Fruit fly (Drosophila melanogaster) whole organism: ENCODE results near the gene CG3568.

Experiments used
- CG8478 ChIP-seq: fragments of >200 bp; optimal IDR thresholded peaks from 2 replicates; lab custom pipeline; 2018; ENCODE audit warnings: inconsistent platforms
- Dll ChIP-seq: fragments of >200 bp; optimal IDR thresholded peaks from 2 replicates; lab custom pipeline; 2017
- EcR ChIP-seq, 2 experiments: fragments of >200 bp; optimal IDR thresholded peaks; 2 replicates each; lab custom pipeline; 2017; ENCODE audit warnings: missing biosample characterization in 2 of 2, missing genetic modification characterization in 2 of 2, missing genetic modification reagents in 2 of 2
- pan ChIP-seq: fragments of >200 bp; optimal IDR thresholded peaks from 2 replicates; lab custom pipeline; 2017
- psq ChIP-seq: fragments of >200 bp; optimal IDR thresholded peaks from 2 replicates; lab custom pipeline; 2017
- usp ChIP-seq: fragments of >200 bp; optimal IDR thresholded peaks from 2 replicates; lab custom pipeline; 2017; ENCODE audit warnings: missing biosample characterization, missing genetic modification characterization, mixed read lengths

Gene CG3568

dm6 chrX:4581769-4582168 is 39.3 kb downstream of the CG3568 start:
- TF ChIP-seq EcR (GFP tag; optimal IDR thresholded peaks at IDR 0.05; lab: Kevin White, UChicago) (no peak), CG8478 (lab: Kevin White, UChicago) (no peak), Dll (lab: Kevin White, UChicago) (no peak), psq (lab: Kevin White, UChicago) (no peak), pan (no peak), usp (GFP tag; lab: Kevin White, UChicago) (no peak)

dm6 chrX:4582422-4582821 is 40.0 kb downstream of the CG3568 start:
- TF ChIP-seq psq (lab: Kevin White, UChicago): no peak
- no peak for TF ChIP-seq EcR (GFP tag; optimal IDR thresholded peaks at IDR 0.05; lab: Kevin White, UChicago)
- no peak for TF ChIP-seq pan
- TF ChIP-seq Dll (lab: Kevin White, UChicago): no peak
- no peak for TF ChIP-seq usp (GFP tag; lab: Kevin White, UChicago)
- TF ChIP-seq CG8478 (lab: Kevin White, UChicago): no peak

dm6 chrX:4587584-4587983 is 45.2 kb downstream of the CG3568 start:
- TF ChIP-seq CG8478 (lab: Kevin White, UChicago): no peak
- no peak for TF ChIP-seq pan
- no peak for TF ChIP-seq EcR (GFP tag; optimal IDR thresholded peaks at IDR 0.05; lab: Kevin White, UChicago)
- TF ChIP-seq Dll (lab: Kevin White, UChicago): no peak
- no peak for TF ChIP-seq psq (lab: Kevin White, UChicago)
- TF ChIP-seq usp (GFP tag; lab: Kevin White, UChicago): no peak

- no peak for TF ChIP-seq CG8478 (lab: Kevin White, UChicago)
- no peak for TF ChIP-seq Dll (lab: Kevin White, UChicago)
- no peak for TF ChIP-seq EcR (GFP tag; optimal IDR thresholded peaks at IDR 0.05; lab: Kevin White, UChicago)
- TF ChIP-seq psq (lab: Kevin White, UChicago): no peak
- no peak for TF ChIP-seq pan
- TF ChIP-seq usp (GFP tag; lab: Kevin White, UChicago): no peak
Observed at dm6 chrX:4588981-4589380, 46.6 kb downstream of the CG3568 start.

- TF ChIP-seq usp (GFP tag; lab: Kevin White, UChicago) (no peak), CG8478 (lab: Kevin White, UChicago) (peak; percentile 35)
Observed at dm6 chrX:4589951-4590771, 47.7 kb downstream of the CG3568 start.

dm6 chrX:4590772-4591064 is 48.3 kb downstream of the CG3568 start:
- TF ChIP-seq pan: no peak
- no peak for TF ChIP-seq CG8478 (lab: Kevin White, UChicago)
- TF ChIP-seq usp (GFP tag; lab: Kevin White, UChicago): no peak
- TF ChIP-seq psq (lab: Kevin White, UChicago): no peak
- no peak for TF ChIP-seq Dll (lab: Kevin White, UChicago)
- no peak for TF ChIP-seq EcR (GFP tag; optimal IDR thresholded peaks at IDR 0.05; lab: Kevin White, UChicago)

- no peak for TF ChIP-seq EcR (GFP tag; optimal IDR thresholded peaks at IDR 0.05; lab: Kevin White, UChicago)
- TF ChIP-seq CG8478 (lab: Kevin White, UChicago): no peak
- TF ChIP-seq Dll (lab: Kevin White, UChicago): no peak
- no peak for TF ChIP-seq usp (GFP tag; lab: Kevin White, UChicago)
- no peak for TF ChIP-seq pan
- TF ChIP-seq psq (lab: Kevin White, UChicago): no peak
Observed at dm6 chrX:4592258-4592657, 49.8 kb downstream of the CG3568 start.
